Fruit fly (Drosophila melanogaster) whole organism, pupa: ENCODE results near the gene fok.
A peak's percentile ranks its signal among the peaks of the same experiment; 100 is the strongest.

Source experiments
- CG17806 ChIP-seq: fragments of 200-800 bp; sonication (Bioruptor generic); optimal IDR thresholded peaks from 2 replicates; lab custom pipeline; 2018; ENCODE audit warnings: missing biosample characterization, mild to moderate bottlenecking, missing genetic modification characterization, moderate library complexity
- CG4496 ChIP-seq: fragments of 200-800 bp; sonication (Bioruptor generic); IDR thresholded peaks from 3 replicates; pipeline ENCODE4 v1.3.6; 2022; ENCODE audit warnings: missing biosample characterization, missing genetic modification characterization
- EcR ChIP-seq: fragments of 200-800 bp; sonication (Bioruptor generic); optimal IDR thresholded peaks from 3 replicates; lab custom pipeline; 2019; ENCODE audit warnings: missing biosample characterization, missing genetic modification characterization, mild to moderate bottlenecking, moderate library complexity, missing genetic modification reagents
- Snoo ChIP-seq: fragments of 200-800 bp; sonication (Bioruptor generic); optimal IDR thresholded peaks from 3 replicates; lab custom pipeline; 2017; ENCODE audit warnings: missing biosample characterization, mild to moderate bottlenecking, missing genetic modification characterization, inconsistent platforms

DNA sequence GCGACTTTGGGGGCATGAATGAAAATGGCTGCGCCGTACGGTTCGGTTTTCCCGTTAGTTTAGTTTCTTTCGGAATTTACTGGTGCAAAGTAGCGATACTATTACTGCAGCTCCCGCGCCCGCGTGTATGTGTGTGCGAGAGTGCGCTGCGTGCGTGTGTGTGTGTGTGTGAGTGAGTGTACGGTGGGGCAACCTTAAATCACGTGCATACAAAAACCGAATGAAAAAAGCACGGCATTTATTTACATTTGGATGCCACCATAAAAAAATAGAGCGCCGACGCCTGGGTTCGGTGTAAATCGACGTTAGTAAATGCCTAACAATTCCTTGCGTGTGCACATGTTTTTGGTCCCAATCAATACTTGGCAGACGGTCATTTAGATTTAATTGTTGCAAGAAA, 12.9 kb upstream of the fok start:
- TF ChIP-seq Snoo (tag; lab: Kevin White, UChicago) (no peak), EcR (GFP tag; lab: Kevin White, UChicago) (no peak), CG17806 (tag; lab: Kevin White, UChicago) (no peak), CG4496 (GFP tag; lab: Robert Waterston, UW) (peak; percentile 8; the same call in 1 of the 3 replicates)
